Fruit fly (Drosophila melanogaster): Measurements from ENCODE around the gene CG3987.

The CG3987 gene

dm6 chr3R:15091680-15092343, 47.9 kb upstream of the CG3987 start (continued):
- TF ChIP-seq gem (tag; optimal IDR thresholded peaks at IDR 0.05), result peak; percentile 10
- peak; percentile 64 for TF ChIP-seq CG15269 (tag; optimal IDR thresholded peaks at IDR 0.05)
- peak; percentile 43; the same call in 1 of the 3 replicates for TF ChIP-seq vnd (GFP tag; IDR thresholded peaks at IDR 0.05; ENCODE audit: partially characterized antibody)
- TF ChIP-seq so (GFP tag; IDR thresholded peaks at IDR 0.05), result 0 out of 3 replicates have a peak, but pooled peaks have one; percentile 27
- peak; percentile 0 for TF ChIP-seq Med (GFP tag)
- no peak for TF ChIP-seq grau (tag; optimal IDR thresholded peaks at IDR 0.05)
- peak; percentile 55; the same call in 1 of the 2 replicates for TF ChIP-seq rib (GFP tag; IDR thresholded peaks at IDR 0.05)
- TF ChIP-seq kah (GFP tag; optimal IDR thresholded peaks at IDR 0.05), result peak; percentile 59
- peak; percentile 84; the same call in 2 of the 4 replicates for TF ChIP-seq chinmo (GFP tag; IDR thresholded peaks at IDR 0.05; ENCODE audit: partially characterized antibody)
- TF ChIP-seq abd-A (tag; optimal IDR thresholded peaks at IDR 0.05), result peak; percentile 13
- peak; percentile 8 for TF ChIP-seq CG18599 (GFP tag; optimal IDR thresholded peaks at IDR 0.05)
- peak; percentile 52 for TF ChIP-seq CG17359 (tag; optimal IDR thresholded peaks at IDR 0.05)
- TF ChIP-seq lab (GFP tag; optimal IDR thresholded peaks at IDR 0.05), result no peak
- TF ChIP-seq Vsx1 (GFP tag; optimal IDR thresholded peaks at IDR 0.05), result peak; percentile 78
- peak; percentile 4 for TF ChIP-seq tup (GFP tag; optimal IDR thresholded peaks at IDR 0.05)
- peak; percentile 5 for TF ChIP-seq CG11504 (tag; optimal IDR thresholded peaks at IDR 0.05)
- TF ChIP-seq CG34422 (GFP tag; IDR thresholded peaks at IDR 0.05), result 0 out of 3 replicates have a peak, but pooled peaks have one; percentile 22
- peak; percentile 71 for TF ChIP-seq Drgx (GFP tag; IDR thresholded peaks at IDR 0.05)
- TF ChIP-seq CG6175 (GFP tag; IDR thresholded peaks at IDR 0.05), result peak; percentile 78; the same call in 2 of the 3 replicates
- peak; percentile 34 for TF ChIP-seq sens (GFP tag)
- TF ChIP-seq CG1602 (GFP tag; optimal IDR thresholded peaks at IDR 0.05), result no peak
- TF ChIP-seq Xrp1 (GFP tag; IDR thresholded peaks at IDR 0.05), result 0 out of 2 replicates have a peak, but pooled peaks have one; percentile 4
- peak; percentile 17 for TF ChIP-seq psq (GFP tag; optimal IDR thresholded peaks at IDR 0.05)
- no peak for TF ChIP-seq CG6254 (GFP tag; optimal IDR thresholded peaks at IDR 0.05)
- no peak for TF ChIP-seq dm (GFP tag; optimal IDR thresholded peaks at IDR 0.05)
- TF ChIP-seq CG10321 (GFP tag; IDR thresholded peaks at IDR 0.05), result 0 out of 2 replicates have a peak, but pooled peaks have one; percentile 8
- TF ChIP-seq CG2678 (tag; optimal IDR thresholded peaks at IDR 0.05), result no peak
- peak; percentile 94 for TF ChIP-seq CG32772 (GFP tag; IDR thresholded peaks at IDR 0.05)
- TF ChIP-seq kni (GFP tag; optimal IDR thresholded peaks at IDR 0.05), result peak; percentile 80
- peak; percentile 31 for TF ChIP-seq cg (GFP tag; optimal IDR thresholded peaks at IDR 0.05)
- TF ChIP-seq CG2875 (GFP tag; optimal IDR thresholded peaks at IDR 0.05), result no peak
- TF ChIP-seq CG5180 (GFP tag; optimal IDR thresholded peaks at IDR 0.05), result peak; percentile 96
- TF ChIP-seq crol (GFP tag; IDR thresholded peaks at IDR 0.05), result peak; percentile 90
- 0 out of 3 replicates have a peak, but pooled peaks have one; percentile 31 for TF ChIP-seq CG7963 (GFP tag; IDR thresholded peaks at IDR 0.05; ENCODE audit: partially characterized antibody)

- TF ChIP-seq CG14014 (GFP tag; IDR thresholded peaks at IDR 0.05) (no peak), Deaf1 (tag; optimal IDR thresholded peaks at IDR 0.05) (no peak), ssp (GFP tag; IDR thresholded peaks at IDR 0.05) (no peak), chm (GFP tag; IDR thresholded peaks at IDR 0.05) (no peak), CG13287 (GFP tag; IDR thresholded peaks at IDR 0.05; ENCODE audit: partially characterized antibody) (no peak), sna (GFP tag; IDR thresholded peaks at IDR 0.05; ENCODE audit: partially characterized antibody) (no peak), CG1529 (GFP tag; optimal IDR thresholded peaks at IDR 0.05) (peak; percentile 44), grau (tag; optimal IDR thresholded peaks at IDR 0.05) (peak; percentile 36), hb (GFP tag; IDR thresholded peaks at IDR 0.05; ENCODE audit: partially characterized antibody) (no peak), pfk (GFP tag; optimal IDR thresholded peaks at IDR 0.05) (no peak), ewg (GFP tag; optimal IDR thresholded peaks at IDR 0.05) (no peak), CG10979 (tag; optimal IDR thresholded peaks at IDR 0.05) (peak; percentile 40), Chrac-16 (GFP tag; optimal IDR thresholded peaks at IDR 0.05) (peak; percentile 6), seq (GFP tag; IDR thresholded peaks at IDR 0.05) (no peak), CG17829 (tag; optimal IDR thresholded peaks at IDR 0.05) (peak; percentile 10), tll (GFP tag; optimal IDR thresholded peaks at IDR 0.05) (no peak)
These were observed 47.4 kb upstream of the CG3987 start for dm6 chr3R:15092351-15092750.

Data from whole organism, embryonic.